Worm (Caenorhabditis elegans) whole organism, young adult: ENCODE measurements around the gene D2045.5.

Source experiments
- B0019.2 ChIP-seq: fragments of 200-800 bp; sonication (Bioruptor generic); conservative IDR thresholded peaks from 2 replicates; pipeline ENCODE4 v1.3.6; 2022; ENCODE audit warnings: missing genetic modification reagents, missing genetic modification characterization, missing compliant biosample characterization
- D2030.7 ChIP-seq: fragments of 200-800 bp; sonication (Bioruptor generic); IDR thresholded peaks from 2 replicates; pipeline ENCODE4 v1.3.6; 2022; ENCODE audit warnings: missing genetic modification reagents, missing genetic modification characterization, missing compliant biosample characterization
- F33H1.4 ChIP-seq: fragments of 200-800 bp; sonication (Bioruptor generic); IDR thresholded peaks from 2 replicates; pipeline ENCODE4 v1.3.6; 2022; ENCODE audit warnings: missing genetic modification reagents, missing genetic modification characterization, missing compliant biosample characterization
- F37B4.10 ChIP-seq: fragments of 200-800 bp; sonication (Bioruptor generic); IDR thresholded peaks from 2 replicates; pipeline ENCODE4 v1.3.6; 2022; ENCODE audit warnings: missing genetic modification characterization, missing compliant biosample characterization
- F49E8.2 ChIP-seq: sonication (generic microtip); optimal IDR thresholded peaks from 3 replicates; lab custom pipeline; 2017; ENCODE audit warnings: missing genetic modification characterization, mild to moderate bottlenecking, missing compliant biosample characterization, antibody characterized with exemption, moderate library complexity; ENCODE audit not compliant: insufficient read depth
- F52B5.7 ChIP-seq: sonication (generic microtip); optimal IDR thresholded peaks from 2 replicates; lab custom pipeline; 2016; ENCODE audit warnings: mild to moderate bottlenecking, missing genetic modification characterization, missing compliant biosample characterization
- T26A5.8 ChIP-seq: sonication (generic microtip); optimal IDR thresholded peaks from 2 replicates; lab custom pipeline; 2016; ENCODE audit warnings: missing genetic modification characterization, missing compliant biosample characterization
- Y53G8AR.9 ChIP-seq: fragments of 200-800 bp; sonication (Bioruptor generic); conservative IDR thresholded peaks from 2 replicates; pipeline ENCODE4 v1.3.6; 2022; ENCODE audit warnings: missing genetic modification reagents, missing genetic modification characterization, missing compliant biosample characterization
- Y56A3A.18 ChIP-seq: fragments of 200-800 bp; sonication (Bioruptor generic); IDR thresholded peaks from 2 replicates; pipeline ENCODE4 v1.3.6; 2022; ENCODE audit warnings: missing genetic modification reagents, missing genetic modification characterization, missing compliant biosample characterization
- Y67H2A.10 ChIP-seq: fragments of 200-800 bp; sonication (Bioruptor generic); conservative IDR thresholded peaks from 2 replicates; pipeline ENCODE4 v1.3.6; 2022; ENCODE audit warnings: missing genetic modification reagents, missing genetic modification characterization, missing compliant biosample characterization
- Y79H2A.3 ChIP-seq: fragments of 200-800 bp; sonication (Bioruptor generic); conservative IDR thresholded peaks from 2 replicates; pipeline ENCODE4 v1.3.6; 2022; ENCODE audit warnings: missing genetic modification reagents, missing genetic modification characterization, missing compliant biosample characterization
- ZK185.1 ChIP-seq: sonication (generic microtip); optimal IDR thresholded peaks from 2 replicates; lab custom pipeline; 2016; ENCODE audit warnings: mild to moderate bottlenecking, missing genetic modification characterization, missing compliant biosample characterization; ENCODE audit not compliant: poor library complexity, severe bottlenecking
- akir-1 ChIP-seq: fragments of 200-800 bp; sonication (Bioruptor generic); optimal IDR thresholded peaks from 2 replicates; lab custom pipeline; 2018; ENCODE audit warnings: mild to moderate bottlenecking, missing genetic modification characterization, moderate library complexity, missing compliant biosample characterization
- aptf-2 ChIP-seq: fragments of 200-800 bp; sonication (Bioruptor generic); conservative IDR thresholded peaks from 2 replicates; pipeline ENCODE4 v1.3.6; 2022; ENCODE audit warnings: missing genetic modification reagents, missing genetic modification characterization, missing compliant biosample characterization
- aptf-3 ChIP-seq: fragments of 200-800 bp; sonication (Bioruptor generic); IDR thresholded peaks from 2 replicates; pipeline ENCODE4 v1.3.6; 2022; ENCODE audit warnings: missing genetic modification characterization, missing compliant biosample characterization
- attf-5 ChIP-seq: fragments of 200-800 bp; sonication (Bioruptor generic); optimal IDR thresholded peaks from 2 replicates; lab custom pipeline; 2018; ENCODE audit warnings: mild to moderate bottlenecking, missing genetic modification characterization, missing compliant biosample characterization
- ceh-100 ChIP-seq: fragments of 200-800 bp; sonication (Bioruptor generic); IDR thresholded peaks from 2 replicates; pipeline ENCODE4 v1.3.6; 2022; ENCODE audit warnings: missing genetic modification reagents, missing genetic modification characterization, missing compliant biosample characterization
- ceh-58 ChIP-seq: fragments of 200-800 bp; sonication (Bioruptor generic); IDR thresholded peaks from 2 replicates; pipeline ENCODE4 v1.3.6; 2022; ENCODE audit warnings: missing genetic modification characterization, missing compliant biosample characterization
- ceh-79 ChIP-seq: sonication (generic microtip); optimal IDR thresholded peaks from 2 replicates; lab custom pipeline; 2017; ENCODE audit warnings: mild to moderate bottlenecking, missing genetic modification characterization, missing compliant biosample characterization
- dox-1 ChIP-seq: fragments of 200-800 bp; sonication (Bioruptor generic); IDR thresholded peaks from 2 replicates; pipeline ENCODE4 v1.3.6; 2022; ENCODE audit warnings: missing genetic modification reagents, missing genetic modification characterization, missing compliant biosample characterization
- egl-18 ChIP-seq: fragments of 200-800 bp; sonication (Bioruptor generic); IDR thresholded peaks from 2 replicates; pipeline ENCODE4 v1.3.6; 2022; ENCODE audit warnings: missing genetic modification reagents, missing genetic modification characterization, missing compliant biosample characterization
- gei-17 ChIP-seq: fragments of 200-800 bp; sonication (Bioruptor generic); optimal IDR thresholded peaks from 2 replicates; lab custom pipeline; 2018; ENCODE audit warnings: mild to moderate bottlenecking, missing genetic modification characterization, missing compliant biosample characterization
- let-526 ChIP-seq: fragments of 200-800 bp; sonication (Bioruptor generic); IDR thresholded peaks from 2 replicates; pipeline ENCODE4 v1.3.6; 2022; ENCODE audit warnings: missing genetic modification reagents, missing genetic modification characterization, missing compliant biosample characterization
- let-607 ChIP-seq, 2 experiments: fragments of 200-800 bp in 1 of 2; sonication (Bioruptor generic) in 1 of 2; sonication (generic microtip) in 1 of 2; optimal IDR thresholded peaks; 2 replicates each; lab custom pipeline; 2016 to 2018; ENCODE audit warnings: mild to moderate bottlenecking in 2 of 2, missing compliant biosample characterization in 2 of 2, missing genetic modification characterization in 2 of 2, moderate library complexity in 2 of 2, missing genotype in 1 of 2
- lin-26 ChIP-seq: fragments of 200-800 bp; sonication (Bioruptor generic); IDR thresholded peaks from 2 replicates; pipeline ENCODE4 v1.3.6; 2022; ENCODE audit warnings: missing genetic modification reagents, missing genetic modification characterization, missing compliant biosample characterization
- lsl-1 ChIP-seq: fragments of 200-800 bp; sonication (Bioruptor generic); optimal IDR thresholded peaks from 2 replicates; lab custom pipeline; 2018; ENCODE audit warnings: mild to moderate bottlenecking, missing genetic modification characterization, moderate library complexity, missing compliant biosample characterization
- madf-3 ChIP-seq: fragments of 200-800 bp; sonication (Bioruptor generic); IDR thresholded peaks from 2 replicates; pipeline ENCODE4 v1.3.6; 2022; ENCODE audit warnings: missing genetic modification reagents, missing genetic modification characterization, missing compliant biosample characterization
- madf-6 ChIP-seq: fragments of 200-800 bp; sonication (Bioruptor generic); IDR thresholded peaks from 2 replicates; pipeline ENCODE4 v1.3.6; 2022; ENCODE audit warnings: missing genetic modification reagents, missing genetic modification characterization, missing compliant biosample characterization
- madf-8 ChIP-seq: fragments of 200-800 bp; sonication (Bioruptor generic); conservative IDR thresholded peaks from 2 replicates; pipeline ENCODE4 v1.3.6; 2022; ENCODE audit warnings: missing genetic modification reagents, missing genetic modification characterization, missing compliant biosample characterization
- nfya-1 ChIP-seq: sonication (generic microtip); optimal IDR thresholded peaks from 2 replicates; lab custom pipeline; 2017; ENCODE audit warnings: antibody characterized with exemption, missing compliant biosample characterization, missing genetic modification characterization, borderline replicate concordance; ENCODE audit not compliant: insufficient read depth
- nfya-2 ChIP-seq: fragments of 200-800 bp; sonication (Bioruptor generic); IDR thresholded peaks from 2 replicates; pipeline ENCODE4 v1.3.6; 2022; ENCODE audit warnings: missing genetic modification reagents, missing genetic modification characterization, missing compliant biosample characterization
- nhr-120 ChIP-seq: fragments of 200-800 bp; sonication (Bioruptor generic); IDR thresholded peaks from 2 replicates; pipeline ENCODE4 v1.3.6; 2022; ENCODE audit warnings: missing genetic modification characterization, missing compliant biosample characterization
- nhr-179 ChIP-seq: sonication (generic microtip); optimal IDR thresholded peaks from 2 replicates; lab custom pipeline; 2016; ENCODE audit warnings: mild to moderate bottlenecking, missing genetic modification characterization, missing compliant biosample characterization
- nhr-27 ChIP-seq: fragments of 200-800 bp; sonication (Bioruptor generic); optimal IDR thresholded peaks from 2 replicates; lab custom pipeline; 2018; ENCODE audit warnings: mild to moderate bottlenecking, missing genetic modification characterization, moderate library complexity, missing compliant biosample characterization
- rcor-1 ChIP-seq: fragments of 200-800 bp; sonication (Bioruptor generic); IDR thresholded peaks from 2 replicates; pipeline ENCODE4 v1.3.6; 2022; ENCODE audit warnings: missing genetic modification reagents, missing genetic modification characterization, missing compliant biosample characterization
- repo-1 ChIP-seq: sonication (generic microtip); optimal IDR thresholded peaks from 2 replicates; lab custom pipeline; 2017; ENCODE audit warnings: mild to moderate bottlenecking, missing genetic modification characterization, missing compliant biosample characterization
- sea-2 ChIP-seq: fragments of 200-800 bp; sonication (Bioruptor generic); IDR thresholded peaks from 2 replicates; pipeline ENCODE4 v1.3.6; 2022; ENCODE audit warnings: missing genetic modification characterization, missing compliant biosample characterization
- snpc-3.4 ChIP-seq: sonication (generic microtip); optimal IDR thresholded peaks from 2 replicates; lab custom pipeline; 2017; ENCODE audit warnings: missing genetic modification characterization, mild to moderate bottlenecking, missing compliant biosample characterization, antibody characterized with exemption, moderate library complexity, missing genotype, missing genetic modification reagents
- snpc-4 ChIP-seq, 5 experiments: fragments of 150-350 bp in 1 of 5; sonication (generic microtip) in 4 of 5; optimal IDR thresholded peaks; 2 replicates each; lab custom pipeline; 2014 to 2018; ENCODE audit warnings: missing genetic modification characterization in 5 of 5, missing biosample characterization in 3 of 5, antibody characterized with exemption in 2 of 5, mild to moderate bottlenecking in 2 of 5, missing compliant biosample characterization in 2 of 5, missing genotype in 2 of 5, moderate library complexity in 2 of 5, missing genetic modification reagents in 1 of 5
- sptf-2 ChIP-seq: fragments of 200-800 bp; sonication (Bioruptor generic); optimal IDR thresholded peaks from 2 replicates; lab custom pipeline; 2018; ENCODE audit warnings: mild to moderate bottlenecking, missing genetic modification characterization, missing compliant biosample characterization
- tbp1 ChIP-seq: fragments of 200-800 bp; sonication (Bioruptor generic); optimal IDR thresholded peaks from 2 replicates; lab custom pipeline; 2018; ENCODE audit warnings: mild to moderate bottlenecking, missing genetic modification characterization, missing compliant biosample characterization
- unc-130 ChIP-seq: sonication (generic microtip); optimal IDR thresholded peaks from 2 replicates; lab custom pipeline; 2016; ENCODE audit warnings: missing genetic modification reagents, missing genetic modification characterization, missing compliant biosample characterization
- zim-3 ChIP-seq: sonication (generic microtip); optimal IDR thresholded peaks from 2 replicates; lab custom pipeline; 2017; ENCODE audit warnings: mild to moderate bottlenecking, missing genetic modification characterization, moderate library complexity, missing compliant biosample characterization
- ztf-18 ChIP-seq: sonication (generic microtip); optimal IDR thresholded peaks from 2 replicates; lab custom pipeline; 2016; ENCODE audit warnings: missing genotype, mild to moderate bottlenecking, missing genetic modification characterization, missing compliant biosample characterization
- ztf-25 ChIP-seq: fragments of 200-800 bp; sonication (Bioruptor generic); IDR thresholded peaks from 2 replicates; pipeline ENCODE4 v1.3.6; 2022; ENCODE audit warnings: missing genetic modification reagents, missing genetic modification characterization, missing compliant biosample characterization
- ztf-6 ChIP-seq: fragments of 200-800 bp; sonication (Bioruptor generic); IDR thresholded peaks from 2 replicates; pipeline ENCODE4 v1.3.6; 2022; ENCODE audit warnings: missing genetic modification reagents, missing genetic modification characterization, missing compliant biosample characterization

The D2045.5 gene

ce11 chrIII:10461164-10461546 is 8.3 kb downstream of the D2045.5 start, which contains the start of gene atx-2 (continued):
- TF ChIP-seq nfya-1 = no peak
- TF ChIP-seq sptf-2 = peak; percentile 88
- peak; percentile 76 for TF ChIP-seq lsl-1 (GFP tag; lab: Kevin White, UChicago)
- 0 out of 2 replicates have a peak, but pooled peaks have one; percentile 64 for TF ChIP-seq ceh-58 (GFP tag; lab: Robert Waterston, UW)
- peak; percentile 89 for TF ChIP-seq madf-6
- peak; percentile 55 for TF ChIP-seq unc-130
- TF ChIP-seq Y67H2A.10 (GFP tag; lab: Robert Waterston, UW) = peak; percentile 86
- peak; percentile 92 for TF ChIP-seq madf-3 (GFP tag; lab: Robert Waterston, UW)
- peak; percentile 81 for TF ChIP-seq repo-1
- TF ChIP-seq D2030.7 = peak; percentile 87
- peak; percentile 86 for TF ChIP-seq F49E8.2
- TF ChIP-seq T26A5.8 (tag; lab: Kevin White, UChicago) = peak; percentile 64
- peak; percentile 88 for TF ChIP-seq lin-26 (GFP tag; lab: Robert Waterston, UW)
- TF ChIP-seq Y53G8AR.9 (GFP tag; lab: Robert Waterston, UW) = peak; percentile 87
- peak; percentile 96 for TF ChIP-seq ztf-25 (GFP tag; lab: Robert Waterston, UW)
- peak; percentile 97 for TF ChIP-seq F52B5.7
- TF ChIP-seq nhr-179 (tag; lab: Kevin White, UChicago) = no peak
- TF ChIP-seq F37B4.10 (GFP tag; lab: Robert Waterston, UW) = 0 out of 2 replicates have a peak, but pooled peaks have one; percentile 87
- TF ChIP-seq zim-3 (tag; lab: Kevin White, UChicago) = peak; percentile 93
- peak; percentile 93 for TF ChIP-seq Y79H2A.3 (GFP tag; lab: Robert Waterston, UW)
- 0 out of 2 replicates have a peak, but pooled peaks have one; percentile 76 for TF ChIP-seq ztf-6 (GFP tag; lab: Robert Waterston, UW)
- peak; percentile 78; the same call in 1 of the 2 replicates for TF ChIP-seq aptf-3 (GFP tag; lab: Robert Waterston, UW)
- TF ChIP-seq gei-17 (GFP tag; lab: Kevin White, UChicago) = peak; percentile 49
- no peak for TF ChIP-seq Y56A3A.18 (GFP tag; lab: Robert Waterston, UW)
- TF ChIP-seq nhr-27 (tag; lab: Kevin White, UChicago) = no peak
- TF ChIP-seq B0019.2 (GFP tag; lab: Robert Waterston, UW) = peak; percentile 50; the same call in 1 of the 2 replicates
- TF ChIP-seq madf-8 (GFP tag; lab: Robert Waterston, UW) = peak; percentile 61
- peak; percentile 96 for TF ChIP-seq ZK185.1 (tag; lab: Kevin White, UChicago)
- TF ChIP-seq let-607 (tag; optimal IDR thresholded peaks at IDR 0.05; lab: Kevin White, UChicago) = peak; percentile 61 to 84
- no peak for TF ChIP-seq nfya-2
- TF ChIP-seq nhr-120 (GFP tag; lab: Robert Waterston, UW) = no peak
- peak; percentile 67; the same call in 1 of the 2 replicates for TF ChIP-seq let-526 (GFP tag; lab: Robert Waterston, UW)
- no peak for TF ChIP-seq egl-18
- TF ChIP-seq ceh-100 = peak; percentile 99
- peak; percentile 76 for TF ChIP-seq snpc-3.4 (tag; lab: Kevin White, UChicago)
- peak; percentile 99 for TF ChIP-seq attf-5
- TF ChIP-seq dox-1 = peak; percentile 97
- TF ChIP-seq akir-1 = peak; percentile 47
- peak; percentile 4 for TF ChIP-seq ceh-79 (tag; lab: Kevin White, UChicago)
- peak; percentile 72 for TF ChIP-seq tbp1 (GFP tag; lab: Kevin White, UChicago)
- peak; percentile 71 for TF ChIP-seq F33H1.4 (GFP tag; lab: Robert Waterston, UW)
- 0 out of 2 replicates have a peak, but pooled peaks have one; percentile 70 for TF ChIP-seq sea-2
- peak; percentile 80 for TF ChIP-seq aptf-2
- TF ChIP-seq snpc-4 (GFP tag; optimal IDR thresholded peaks at IDR 0.05; lab: Kevin White, UChicago) = peak; percentile 69
- peak; percentile 6 to 84 (median 62) for TF ChIP-seq snpc-4 (tag; optimal IDR thresholded peaks at IDR 0.05; lab: Kevin White, UChicago)
- peak; percentile 91 for TF ChIP-seq rcor-1 (GFP tag; lab: Robert Waterston, UW)
- TF ChIP-seq ztf-18 (tag; lab: Kevin White, UChicago) = peak; percentile 72
